Worm (Caenorhabditis elegans) whole organism, young adult: ENCODE measurements around the gene flp-2.

Experiments used
- B0035.1 ChIP-seq: sonication (generic microtip); optimal IDR thresholded peaks from 2 replicates; lab custom pipeline; 2016; ENCODE audit warnings: missing genetic modification characterization, mild to moderate bottlenecking, missing compliant biosample characterization, missing genotype, missing genetic modification reagents
- B0261.1 ChIP-seq: sonication (generic microtip); optimal IDR thresholded peaks from 2 replicates; lab custom pipeline; 2016; ENCODE audit warnings: mild to moderate bottlenecking, missing genetic modification characterization, moderate library complexity, missing compliant biosample characterization
- F10E7.11 ChIP-seq: sonication (generic microtip); optimal IDR thresholded peaks from 2 replicates; lab custom pipeline; 2017; ENCODE audit warnings: mild to moderate bottlenecking, missing genetic modification characterization, moderate library complexity, missing compliant biosample characterization
- F22D6.2 ChIP-seq: sonication (generic microtip); optimal IDR thresholded peaks from 2 replicates; lab custom pipeline; 2016; ENCODE audit warnings: mild to moderate bottlenecking, missing genetic modification characterization, missing compliant biosample characterization
- F39B2.1 ChIP-seq: fragments of 200-800 bp; sonication (Bioruptor generic); IDR thresholded peaks from 2 replicates; pipeline ENCODE4 v1.3.6; 2022; ENCODE audit warnings: missing genetic modification reagents, missing genetic modification characterization, missing compliant biosample characterization
- F52B5.7 ChIP-seq: sonication (generic microtip); optimal IDR thresholded peaks from 2 replicates; lab custom pipeline; 2016; ENCODE audit warnings: mild to moderate bottlenecking, missing genetic modification characterization, missing compliant biosample characterization
- Y53G8AR.9 ChIP-seq: fragments of 200-800 bp; sonication (Bioruptor generic); conservative IDR thresholded peaks from 2 replicates; pipeline ENCODE4 v1.3.6; 2022; ENCODE audit warnings: missing genetic modification reagents, missing genetic modification characterization, missing compliant biosample characterization
- Y67H2A.10 ChIP-seq: fragments of 200-800 bp; sonication (Bioruptor generic); conservative IDR thresholded peaks from 2 replicates; pipeline ENCODE4 v1.3.6; 2022; ENCODE audit warnings: missing genetic modification reagents, missing genetic modification characterization, missing compliant biosample characterization
- ama-1 ChIP-seq, 3 experiments: fragments of 150-350 bp in 1 of 3; sonication (generic microtip) in 2 of 3; optimal IDR thresholded peaks; 2 replicates each; lab custom pipeline; 2014 to 2018; ENCODE audit warnings: missing biosample characterization in 2 of 3, missing genetic modification characterization in 2 of 3, missing genetic modification reagents in 2 of 3
- aptf-2 ChIP-seq: fragments of 200-800 bp; sonication (Bioruptor generic); conservative IDR thresholded peaks from 2 replicates; pipeline ENCODE4 v1.3.6; 2022; ENCODE audit warnings: missing genetic modification reagents, missing genetic modification characterization, missing compliant biosample characterization
- atf-7 ChIP-seq: sonication (generic microtip); optimal IDR thresholded peaks from 2 replicates; lab custom pipeline; 2017; ENCODE audit warnings: mild to moderate bottlenecking, missing genetic modification characterization, missing compliant biosample characterization
- bed-2 ChIP-seq: fragments of 200-800 bp; sonication (Bioruptor generic); IDR thresholded peaks from 2 replicates; pipeline ENCODE4 v1.3.6; 2022; ENCODE audit warnings: missing genetic modification reagents, missing genetic modification characterization, missing compliant biosample characterization
- ceh-100 ChIP-seq: fragments of 200-800 bp; sonication (Bioruptor generic); IDR thresholded peaks from 2 replicates; pipeline ENCODE4 v1.3.6; 2022; ENCODE audit warnings: missing genetic modification reagents, missing genetic modification characterization, missing compliant biosample characterization
- ceh-27 ChIP-seq: fragments of 200-800 bp; sonication (Bioruptor generic); optimal IDR thresholded peaks from 2 replicates; lab custom pipeline; 2018; ENCODE audit warnings: mild to moderate bottlenecking, missing genetic modification characterization, moderate library complexity, missing compliant biosample characterization
- die-1 ChIP-seq: sonication (generic microtip); optimal IDR thresholded peaks from 2 replicates; lab custom pipeline; 2016; ENCODE audit warnings: missing genotype, mild to moderate bottlenecking, missing genetic modification characterization, missing compliant biosample characterization
- dox-1 ChIP-seq: fragments of 200-800 bp; sonication (Bioruptor generic); IDR thresholded peaks from 2 replicates; pipeline ENCODE4 v1.3.6; 2022; ENCODE audit warnings: missing genetic modification reagents, missing genetic modification characterization, missing compliant biosample characterization
- efl-1 ChIP-seq: fragments of 150-350 bp; optimal IDR thresholded peaks from 2 replicates; lab custom pipeline; 2014; ENCODE audit warnings: missing biosample characterization, missing genetic modification reagents, missing genetic modification characterization
- ekl-4 ChIP-seq: fragments of 200-800 bp; sonication (Bioruptor generic); IDR thresholded peaks from 2 replicates; pipeline ENCODE4 v1.3.6; 2022; ENCODE audit warnings: missing genetic modification reagents, missing genetic modification characterization, missing compliant biosample characterization
- ets-4 ChIP-seq: fragments of 200-800 bp; sonication (Bioruptor generic); optimal IDR thresholded peaks from 2 replicates; lab custom pipeline; 2018; ENCODE audit warnings: mild to moderate bottlenecking, missing genetic modification characterization, missing compliant biosample characterization
- fkh-3 ChIP-seq: sonication (generic microtip); optimal IDR thresholded peaks from 2 replicates; lab custom pipeline; 2016; ENCODE audit warnings: mild to moderate bottlenecking, missing genetic modification characterization, missing compliant biosample characterization
- let-526 ChIP-seq: fragments of 200-800 bp; sonication (Bioruptor generic); IDR thresholded peaks from 2 replicates; pipeline ENCODE4 v1.3.6; 2022; ENCODE audit warnings: missing genetic modification reagents, missing genetic modification characterization, missing compliant biosample characterization
- let-607 ChIP-seq, 2 experiments: fragments of 200-800 bp in 1 of 2; sonication (Bioruptor generic) in 1 of 2; sonication (generic microtip) in 1 of 2; optimal IDR thresholded peaks; 2 replicates each; lab custom pipeline; 2016 to 2018; ENCODE audit warnings: mild to moderate bottlenecking in 2 of 2, missing compliant biosample characterization in 2 of 2, missing genetic modification characterization in 2 of 2, moderate library complexity in 2 of 2, missing genotype in 1 of 2
- lin-26 ChIP-seq: fragments of 200-800 bp; sonication (Bioruptor generic); IDR thresholded peaks from 2 replicates; pipeline ENCODE4 v1.3.6; 2022; ENCODE audit warnings: missing genetic modification reagents, missing genetic modification characterization, missing compliant biosample characterization
- lin-40 ChIP-seq: sonication (generic microtip); optimal IDR thresholded peaks from 2 replicates; lab custom pipeline; 2016; ENCODE audit warnings: missing genetic modification characterization, mild to moderate bottlenecking, missing compliant biosample characterization, missing genotype, missing genetic modification reagents
- lir-1 ChIP-seq: fragments of 200-800 bp; sonication (Bioruptor generic); conservative IDR thresholded peaks from 2 replicates; pipeline ENCODE4 v1.3.6; 2022; ENCODE audit warnings: missing genetic modification reagents, missing genetic modification characterization, missing compliant biosample characterization
- madf-8 ChIP-seq: fragments of 200-800 bp; sonication (Bioruptor generic); conservative IDR thresholded peaks from 2 replicates; pipeline ENCODE4 v1.3.6; 2022; ENCODE audit warnings: missing genetic modification reagents, missing genetic modification characterization, missing compliant biosample characterization
- mcd-1 ChIP-seq: fragments of 200-800 bp; sonication (Bioruptor generic); IDR thresholded peaks from 2 replicates; pipeline ENCODE4 v1.3.6; 2022; ENCODE audit warnings: missing genetic modification reagents, missing genetic modification characterization, missing compliant biosample characterization
- mxl-1 ChIP-seq: sonication (generic microtip); optimal IDR thresholded peaks from 2 replicates; lab custom pipeline; 2016; ENCODE audit warnings: missing genetic modification characterization, missing compliant biosample characterization
- nhr-179 ChIP-seq: sonication (generic microtip); optimal IDR thresholded peaks from 2 replicates; lab custom pipeline; 2016; ENCODE audit warnings: mild to moderate bottlenecking, missing genetic modification characterization, missing compliant biosample characterization
- rpc-1 ChIP-seq, 2 experiments: fragments of 150-350 bp in 1 of 2; sonication (generic microtip) in 1 of 2; optimal IDR thresholded peaks; 2 replicates each; lab custom pipeline; 2014 to 2018; ENCODE audit warnings: missing biosample characterization in 1 of 2, missing genetic modification characterization in 1 of 2, missing genetic modification reagents in 1 of 2, missing genotype in 1 of 2
- snpc-1.1 ChIP-seq: sonication (generic microtip); optimal IDR thresholded peaks from 2 replicates; lab custom pipeline; 2017; ENCODE audit warnings: missing genetic modification characterization, mild to moderate bottlenecking, missing compliant biosample characterization, antibody characterized with exemption, moderate library complexity, missing genotype, missing genetic modification reagents; ENCODE audit not compliant: insufficient read depth
- somi-1 ChIP-seq: fragments of 200-800 bp; sonication (Bioruptor generic); optimal IDR thresholded peaks from 2 replicates; lab custom pipeline; 2018; ENCODE audit warnings: mild to moderate bottlenecking, missing genetic modification characterization, missing compliant biosample characterization
- tlf-1 ChIP-seq: fragments of 200-800 bp; sonication (Bioruptor generic); optimal IDR thresholded peaks from 2 replicates; lab custom pipeline; 2018; ENCODE audit warnings: mild to moderate bottlenecking, missing genetic modification characterization, missing compliant biosample characterization
- ztf-22 ChIP-seq: fragments of 200-800 bp; sonication (Bioruptor generic); optimal IDR thresholded peaks from 2 replicates; lab custom pipeline; 2018; ENCODE audit warnings: mild to moderate bottlenecking, missing genetic modification characterization, moderate library complexity, missing compliant biosample characterization
- ztf-25 ChIP-seq: fragments of 200-800 bp; sonication (Bioruptor generic); IDR thresholded peaks from 2 replicates; pipeline ENCODE4 v1.3.6; 2022; ENCODE audit warnings: missing genetic modification reagents, missing genetic modification characterization, missing compliant biosample characterization
- ztf-3 ChIP-seq: fragments of 200-800 bp; sonication (Bioruptor generic); optimal IDR thresholded peaks from 2 replicates; lab custom pipeline; 2018; ENCODE audit warnings: mild to moderate bottlenecking, missing genetic modification characterization, missing compliant biosample characterization

Gene flp-2

DNA sequence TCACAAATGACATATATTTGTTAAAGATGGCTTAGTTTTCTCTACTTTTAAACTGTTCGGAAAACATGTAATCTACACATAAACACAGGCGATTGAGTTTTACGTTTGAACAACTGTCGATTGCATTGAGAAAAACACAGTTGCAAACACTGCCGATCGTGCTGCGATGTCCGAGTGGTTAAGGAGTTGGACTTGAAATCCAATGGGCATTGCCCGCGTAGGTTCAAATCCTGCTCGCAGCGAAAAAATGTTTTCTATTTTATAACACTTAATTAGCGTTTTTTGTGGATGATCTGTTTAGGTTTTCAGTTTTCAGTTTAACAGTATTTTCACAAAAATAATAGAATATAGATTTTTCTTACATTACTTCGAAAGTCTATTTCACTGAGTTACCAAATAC is 29.3 kb upstream of the flp-2 start (continued):
- TF ChIP-seq nhr-179 (no peak), B0261.1 (tag; lab: Kevin White, UChicago) (peak; percentile 85), ceh-100 (GFP tag; lab: Robert Waterston, UW) (0 out of 2 replicates have a peak, but pooled peaks have one; percentile 30), somi-1 (GFP tag; lab: Kevin White, UChicago) (peak; percentile 29)

- TF ChIP-seq dox-1 (GFP tag; lab: Robert Waterston, UW) = no peak
- TF ChIP-seq F22D6.2 = no peak
- no peak for TF ChIP-seq ztf-22 (GFP tag; lab: Kevin White, UChicago)
- TF ChIP-seq F39B2.1 (GFP tag; lab: Robert Waterston, UW) = no peak
- no peak for TF ChIP-seq ets-4 (GFP tag; lab: Kevin White, UChicago)
- no peak for TF ChIP-seq ama-1 (optimal IDR thresholded peaks at IDR 0.05; lab: Kevin White, UChicago)
- TF ChIP-seq ama-1 (GFP tag; optimal IDR thresholded peaks at IDR 0.05; lab: Kevin White, UChicago) = no peak
- no peak for TF ChIP-seq rpc-1 (optimal IDR thresholded peaks at IDR 0.05; lab: Kevin White, UChicago)
- no peak for TF ChIP-seq rpc-1 (tag; optimal IDR thresholded peaks at IDR 0.05; lab: Kevin White, UChicago)
- no peak for TF ChIP-seq madf-8 (GFP tag; lab: Robert Waterston, UW)
- no peak for TF ChIP-seq lin-26 (GFP tag; lab: Robert Waterston, UW)
- no peak for TF ChIP-seq Y67H2A.10
- no peak for TF ChIP-seq Y53G8AR.9 (GFP tag; lab: Robert Waterston, UW)
- no peak for TF ChIP-seq mxl-1 (tag; lab: Kevin White, UChicago)
- no peak for TF ChIP-seq aptf-2 (GFP tag; lab: Robert Waterston, UW)
- TF ChIP-seq ztf-3 = no peak
- TF ChIP-seq, all 124 proteins: peak for 0
These were observed 28.0 kb upstream of the flp-2 start for ce11 chrX:10123015-10123414.

DNA sequence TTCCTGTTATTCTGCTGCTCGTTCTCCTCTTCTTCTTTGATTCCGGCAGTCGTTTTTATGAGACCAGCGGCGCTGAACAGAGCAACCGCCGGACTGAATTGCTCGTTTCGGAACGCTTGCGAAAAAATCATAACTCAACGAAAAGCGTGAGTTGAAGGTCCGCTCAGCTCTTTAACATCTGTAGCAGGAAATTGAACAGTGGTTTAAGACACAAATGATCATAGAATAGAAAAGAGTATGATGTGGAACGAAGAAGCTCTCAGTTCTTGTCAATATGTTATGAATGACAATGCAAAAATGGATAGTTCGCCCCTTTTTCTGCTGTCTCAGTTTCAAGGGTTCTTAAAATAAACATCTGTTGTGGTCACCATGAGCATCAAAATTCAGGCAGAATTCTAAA is 18.6 kb upstream of the flp-2 start:
- TF ChIP-seq snpc-1.1 (tag; lab: Kevin White, UChicago) = no peak
- no peak for TF ChIP-seq let-607 (tag; optimal IDR thresholded peaks at IDR 0.05; lab: Kevin White, UChicago)
- TF ChIP-seq efl-1 = no peak
- no peak for TF ChIP-seq mcd-1 (GFP tag; lab: Robert Waterston, UW)
- TF ChIP-seq tlf-1 (GFP tag; lab: Kevin White, UChicago) = no peak
- TF ChIP-seq fkh-3 = no peak
- no peak for TF ChIP-seq atf-7 (tag; lab: Kevin White, UChicago)
- TF ChIP-seq ztf-22 (GFP tag; lab: Kevin White, UChicago) = no peak
- no peak for TF ChIP-seq lin-26 (GFP tag; lab: Robert Waterston, UW)
- no peak for TF ChIP-seq rpc-1 (optimal IDR thresholded peaks at IDR 0.05; lab: Kevin White, UChicago)
- TF ChIP-seq rpc-1 (tag; optimal IDR thresholded peaks at IDR 0.05; lab: Kevin White, UChicago) = no peak
- TF ChIP-seq ztf-25 (GFP tag; lab: Robert Waterston, UW) = no peak
- no peak for TF ChIP-seq B0035.1 (tag; lab: Kevin White, UChicago)
- TF ChIP-seq bed-2 = no peak
- no peak for TF ChIP-seq F10E7.11 (tag; lab: Kevin White, UChicago)
- no peak for TF ChIP-seq lir-1 (GFP tag; lab: Robert Waterston, UW)
- TF ChIP-seq die-1 (tag; lab: Kevin White, UChicago) = no peak
- TF ChIP-seq F52B5.7 (tag; lab: Kevin White, UChicago) = no peak

- TF ChIP-seq lin-40 (tag; lab: Kevin White, UChicago) (no peak), let-526 (GFP tag; lab: Robert Waterston, UW) (no peak), ekl-4 (no peak), ceh-27 (GFP tag; lab: Kevin White, UChicago) (no peak), efl-1 (no peak)
- TF ChIP-seq, all 124 proteins: peak for 0
These were observed 2.2 kb downstream of the flp-2 start, which contains the start of gene flp-3 for ce11 chrX:10092864-10093263. TSS of gene flp-3 (minus strand) at chrX:10092964.
